Fruit fly (Drosophila melanogaster): ENCODE measurements around the gene loj.

DNA sequence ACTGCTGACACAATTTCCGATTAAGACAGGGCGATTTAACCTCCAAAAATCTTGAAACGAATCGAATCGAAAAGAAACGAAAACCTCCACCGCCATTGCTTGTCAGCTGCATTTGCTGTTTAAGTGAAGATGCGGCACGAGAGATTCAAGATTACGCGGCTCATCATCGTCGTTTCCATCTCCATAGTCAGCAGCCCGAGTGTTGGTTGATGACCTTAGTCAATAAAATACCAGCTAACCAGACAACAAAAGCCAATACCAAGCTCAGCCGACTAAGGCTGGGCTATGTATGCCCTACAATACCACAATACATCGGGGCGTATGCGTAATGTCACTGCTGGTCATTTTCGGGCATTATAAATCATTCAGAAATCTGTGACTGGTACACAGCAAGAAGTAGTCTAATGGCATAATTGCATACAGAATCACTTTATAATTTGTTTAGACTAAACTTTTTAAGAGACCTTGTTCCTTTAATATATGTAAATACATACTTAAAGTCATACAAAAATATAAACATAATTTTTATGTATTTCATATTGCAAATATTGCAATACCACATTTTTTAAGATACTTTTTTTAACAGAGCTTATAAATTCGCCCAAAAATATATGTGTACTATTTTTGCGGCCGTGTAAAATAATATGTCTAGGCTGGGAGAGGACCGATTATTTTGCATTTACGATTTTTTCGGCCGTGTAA lies 46.1 kb downstream of the loj start:
- no peak for TF ChIP-seq CTCF (optimal IDR thresholded peaks at IDR 0.05)
- TF ChIP-seq CG8478 (optimal IDR thresholded peaks at IDR 0.05): no peak
